Fruit fly (Drosophila melanogaster): ENCODE results near the gene corn.

DNA sequence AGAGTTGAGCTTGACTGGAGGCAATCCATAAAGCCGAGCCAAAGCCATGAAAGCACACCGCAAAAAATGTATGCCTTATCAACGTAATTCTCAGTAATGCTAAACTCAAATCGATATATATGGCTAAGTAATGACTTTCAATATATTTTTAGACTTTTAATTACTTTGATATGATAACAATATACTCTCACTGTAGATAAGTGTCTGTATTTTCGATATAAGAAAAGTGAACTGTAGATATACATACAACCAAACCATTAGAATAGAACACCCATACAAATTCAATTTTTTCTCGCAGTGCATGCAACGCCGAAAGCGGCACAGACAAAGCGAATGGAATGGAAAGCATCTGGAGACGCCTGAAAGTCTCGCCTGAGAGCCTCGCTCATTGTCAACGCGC, 3.2 kb downstream of the corn start:
- TF ChIP-seq toe (GFP tag; optimal IDR thresholded peaks at IDR 0.05): no peak
- TF ChIP-seq tj (GFP tag; optimal IDR thresholded peaks at IDR 0.05): no peak
- TF ChIP-seq CG12768 (GFP tag; optimal IDR thresholded peaks at IDR 0.05): no peak
- TF ChIP-seq cic (GFP tag; optimal IDR thresholded peaks at IDR 0.05): no peak
- no peak for TF ChIP-seq CG14711 (tag; optimal IDR thresholded peaks at IDR 0.05)
- TF ChIP-seq ovo (GFP tag; optimal IDR thresholded peaks at IDR 0.05): no peak
- no peak for TF ChIP-seq CG5204 (GFP tag; optimal IDR thresholded peaks at IDR 0.05)
- no peak for TF ChIP-seq Mnt (GFP tag; optimal IDR thresholded peaks at IDR 0.05)
- no peak for TF ChIP-seq bab1 (GFP tag; optimal IDR thresholded peaks at IDR 0.05)
- TF ChIP-seq CG1620 (GFP tag; optimal IDR thresholded peaks at IDR 0.05): no peak
- no peak for TF ChIP-seq CG11617 (GFP tag; optimal IDR thresholded peaks at IDR 0.05)
- TF ChIP-seq kay (GFP tag; ENCODE audit: borderline replicate concordance): no peak
- TF ChIP-seq Crg-1 (GFP tag; optimal IDR thresholded peaks at IDR 0.05): no peak

Data from whole organism, adult.